Worm (Caenorhabditis elegans): ENCODE measurements around the gene Y49F6B.6.

Y49F6B.6 gene

DNA sequence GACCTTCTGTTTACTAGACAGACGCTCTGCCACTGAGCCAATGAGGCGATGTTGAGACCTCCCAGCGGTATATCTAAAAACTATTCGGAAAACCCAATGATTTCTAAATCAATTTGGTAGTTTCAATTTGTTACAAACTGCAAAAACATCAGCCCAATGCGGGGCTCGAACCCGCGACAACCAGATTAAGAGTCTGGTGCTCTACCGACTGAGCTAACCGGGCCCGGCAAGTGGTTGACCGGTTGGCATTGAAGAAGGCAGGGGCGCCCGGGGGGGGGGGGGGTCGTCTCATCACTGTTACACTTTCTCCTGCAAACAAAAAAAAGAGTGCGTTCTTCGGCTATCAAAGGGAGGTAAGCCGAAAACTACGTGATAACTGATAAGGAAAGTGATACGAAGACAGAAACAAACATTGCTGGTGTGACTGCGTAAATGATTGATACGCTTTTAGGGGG lies 33.6 kb upstream of the Y49F6B.6 start (continued):
- TF ChIP-seq Y53F4B.3 (GFP tag; IDR thresholded peaks at IDR 0.05) = no peak
- no peak for TF ChIP-seq egl-18 (GFP tag; IDR thresholded peaks at IDR 0.05)
- TF ChIP-seq bed-2 (GFP tag; IDR thresholded peaks at IDR 0.05) = no peak
- peak; percentile 63; the same call in 1 of the 2 replicates for TF ChIP-seq hmg-20 (GFP tag; IDR thresholded peaks at IDR 0.05)
- peak; percentile 69 for TF ChIP-seq madf-6 (GFP tag; IDR thresholded peaks at IDR 0.05)
- TF ChIP-seq hrde-1 (tag; optimal IDR thresholded peaks at IDR 0.05; ENCODE audit: borderline replicate concordance) = peak; percentile 51
- TF ChIP-seq nhr-179 (tag; optimal IDR thresholded peaks at IDR 0.05) = no peak
- TF ChIP-seq snpc-1.1 (tag; optimal IDR thresholded peaks at IDR 0.05; ENCODE audit: insufficient read depth) = peak; percentile 7
- TF ChIP-seq cebp-1 (GFP tag; IDR thresholded peaks at IDR 0.05) = no peak
- peak; percentile 76 for TF ChIP-seq cebp-1 (tag; optimal IDR thresholded peaks at IDR 0.05)
- peak; percentile 40 for TF ChIP-seq mes-4 (tag; optimal IDR thresholded peaks at IDR 0.05)
- peak; percentile 92 for TF ChIP-seq zfh-2 (GFP tag; conservative IDR thresholded peaks at IDR 0.05)
- TF ChIP-seq mxl-1 (tag; optimal IDR thresholded peaks at IDR 0.05) = peak; percentile 58
- TF ChIP-seq F23B12.7 (tag; optimal IDR thresholded peaks at IDR 0.05; ENCODE audit: insufficient read depth) = no peak
- no peak for TF ChIP-seq hsf-1 (GFP tag; IDR thresholded peaks at IDR 0.05)
- TF ChIP-seq lin-40 (tag; optimal IDR thresholded peaks at IDR 0.05) = no peak

DNA sequence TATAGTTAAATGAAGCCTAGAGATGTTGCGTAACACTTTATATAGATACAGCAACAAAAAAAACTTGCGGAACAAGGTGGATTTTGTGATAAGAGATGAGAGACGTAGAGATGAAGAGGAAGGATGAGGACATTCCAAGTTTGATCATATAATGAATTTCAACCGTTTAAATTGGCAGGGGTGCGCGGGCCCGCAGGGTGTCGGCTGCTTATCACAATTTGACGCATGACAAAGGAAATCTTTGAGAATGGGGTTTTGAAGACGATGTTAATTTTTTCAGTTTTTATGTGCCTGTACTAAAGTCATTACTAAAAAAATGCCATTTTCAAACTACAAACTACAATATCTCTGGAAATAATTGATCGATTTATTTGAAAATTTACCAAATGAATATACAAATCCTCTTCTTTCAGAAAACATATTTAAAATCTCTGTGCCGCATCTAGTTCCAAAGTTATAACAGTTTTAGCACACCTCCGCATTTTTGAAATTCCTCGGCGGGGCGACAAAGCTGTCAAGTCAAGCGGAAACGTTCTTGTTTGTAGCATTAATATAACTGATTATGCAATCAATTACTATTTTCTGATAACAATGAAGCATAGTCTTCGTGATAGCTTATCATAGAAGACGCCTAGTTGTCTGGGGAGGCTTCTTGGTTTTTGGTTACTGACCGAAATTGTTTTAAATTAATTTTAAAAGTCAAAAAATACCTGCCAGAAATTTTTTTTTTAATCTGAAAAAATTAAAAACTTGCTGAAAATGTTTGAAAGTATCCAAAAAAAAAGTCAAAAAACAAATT lies 32.9 kb upstream of the Y49F6B.6 start:
- TF ChIP-seq let-526 (GFP tag; IDR thresholded peaks at IDR 0.05) (no peak), bed-2 (GFP tag; IDR thresholded peaks at IDR 0.05) (no peak), pha-4 (tag; optimal IDR thresholded peaks at IDR 0.05) (no peak), somi-1 (GFP tag; optimal IDR thresholded peaks at IDR 0.05) (no peak), F37B4.10 (GFP tag; IDR thresholded peaks at IDR 0.05) (no peak), tbx-9 (tag; optimal IDR thresholded peaks at IDR 0.05; ENCODE audit: borderline replicate concordance) (no peak), lag-1 (GFP tag; IDR thresholded peaks at IDR 0.05) (no peak), snpc-4 (GFP tag; optimal IDR thresholded peaks at IDR 0.05) (no peak), snpc-4 (tag; optimal IDR thresholded peaks at IDR 0.05) (peak in 2 of 4 experiments; percentile 36 to 78), F23B12.7 (tag; optimal IDR thresholded peaks at IDR 0.05; ENCODE audit: insufficient read depth) (no peak), snpc-1.1 (tag; optimal IDR thresholded peaks at IDR 0.05; ENCODE audit: insufficient read depth) (peak; percentile 29), F55B11.4 (tag; optimal IDR thresholded peaks at IDR 0.05; ENCODE audit: borderline replicate concordance, insufficient read depth) (no peak), nfya-2 (GFP tag; IDR thresholded peaks at IDR 0.05) (no peak), rec-8 (tag; optimal IDR thresholded peaks at IDR 0.05) (no peak), nhr-90 (tag; optimal IDR thresholded peaks at IDR 0.05) (no peak)

ce11 chrII:3440641-3440926 lies 32.3 kb upstream of the Y49F6B.6 start, which contains the start of gene C16C8.17:
TSS of gene C16C8.17 (plus strand) at chrII:3440827.
- TF ChIP-seq atf-7 (tag; optimal IDR thresholded peaks at IDR 0.05) (no peak), madf-6 (GFP tag; IDR thresholded peaks at IDR 0.05) (no peak), ceh-91 (GFP tag; IDR thresholded peaks at IDR 0.05) (no peak), chd-7 (tag; optimal IDR thresholded peaks at IDR 0.05) (no peak), madf-3 (GFP tag; IDR thresholded peaks at IDR 0.05) (no peak), zim-3 (tag; optimal IDR thresholded peaks at IDR 0.05) (no peak), ztf-3 (GFP tag; optimal IDR thresholded peaks at IDR 0.05) (no peak)

Data from whole organism, young adult.